Worm (Caenorhabditis elegans) whole organism, L2 larva: ENCODE data around the gene rpn-9.

Experiments used
- Y55F3AM.14 ChIP-seq: fragments of 200-800 bp; sonication (Bioruptor generic); optimal IDR thresholded peaks from 2 replicates; lab custom pipeline; 2018; ENCODE audit warnings: mild to moderate bottlenecking, missing genetic modification characterization, missing compliant biosample characterization
- ceh-16 ChIP-seq: fragments of 150-350 bp; optimal IDR thresholded peaks from 2 replicates; lab custom pipeline; 2014; ENCODE audit warnings: missing biosample characterization, missing genetic modification characterization
- elt-3 ChIP-seq: sonication (generic microtip); optimal IDR thresholded peaks from 2 replicates; lab custom pipeline; 2017; ENCODE audit warnings: missing biosample characterization, missing genetic modification characterization
- mdl-1 ChIP-seq, 2 experiments: fragments of 150-350 bp in 1 of 2; sonication (generic microtip) in 1 of 2; optimal IDR thresholded peaks; 2 replicates each; lab custom pipeline; 2017; ENCODE audit warnings: missing biosample characterization in 2 of 2, missing genetic modification characterization in 2 of 2
- nhr-10 ChIP-seq: sonication (generic microtip); optimal IDR thresholded peaks from 2 replicates; lab custom pipeline; 2017; ENCODE audit warnings: missing biosample characterization, missing genetic modification characterization
- nhr-11 ChIP-seq: fragments of 150-350 bp; optimal IDR thresholded peaks from 2 replicates; lab custom pipeline; 2014; ENCODE audit warnings: missing biosample characterization, missing genetic modification characterization
- nhr-237 ChIP-seq: fragments of 150-350 bp; optimal IDR thresholded peaks from 2 replicates; lab custom pipeline; 2014; ENCODE audit warnings: missing biosample characterization, missing genetic modification characterization
- nhr-6 ChIP-seq: fragments of 150-350 bp; optimal IDR thresholded peaks from 2 replicates; lab custom pipeline; 2014; ENCODE audit warnings: missing biosample characterization, missing genetic modification characterization
- nhr-77 ChIP-seq: fragments of 150-350 bp; optimal IDR thresholded peaks from 2 replicates; lab custom pipeline; 2014; ENCODE audit warnings: missing biosample characterization, missing genetic modification characterization
- unc-39 ChIP-seq: fragments of 150-350 bp; optimal IDR thresholded peaks from 2 replicates; lab custom pipeline; 2014; ENCODE audit warnings: missing biosample characterization, missing genetic modification characterization
- unc-62 ChIP-seq: fragments of 150-350 bp; optimal IDR thresholded peaks from 2 replicates; lab custom pipeline; 2014; ENCODE audit warnings: missing biosample characterization, missing genetic modification reagents, missing genetic modification characterization
- ztf-11 ChIP-seq: sonication (generic microtip); optimal IDR thresholded peaks from 2 replicates; lab custom pipeline; 2017; ENCODE audit warnings: missing biosample characterization, missing genetic modification characterization

ce11 chrII:11268822-11269221 is 30.1 kb upstream of the rpn-9 start, which contains the start of gene cut-1:
- no peak for TF ChIP-seq mdl-1 (tag; optimal IDR thresholded peaks at IDR 0.05; lab: Kevin White, UChicago)
- no peak for TF ChIP-seq ceh-16 (tag; lab: Kevin White, UChicago)
- no peak for TF ChIP-seq ztf-11 (tag; lab: Kevin White, UChicago)
- TF ChIP-seq nhr-6 (tag; lab: Kevin White, UChicago): no peak
- TF ChIP-seq nhr-237 (tag; lab: Kevin White, UChicago): no peak
- TF ChIP-seq Y55F3AM.14 (GFP tag; lab: Kevin White, UChicago): no peak
- no peak for TF ChIP-seq elt-3 (tag; lab: Kevin White, UChicago)
- no peak for TF ChIP-seq nhr-10 (tag; lab: Kevin White, UChicago)
- TF ChIP-seq unc-39 (tag; lab: Kevin White, UChicago): no peak
- no peak for TF ChIP-seq nhr-11 (tag; lab: Kevin White, UChicago)
- TF ChIP-seq unc-62 (GFP tag; lab: Kevin White, UChicago): no peak
- no peak for TF ChIP-seq nhr-77 (tag; lab: Kevin White, UChicago)
